Worm (Caenorhabditis elegans) whole organism, L2 larva: Measurements from ENCODE around the gene T28H11.7.
"Not testable (repeated sequence)": the region's sequence is repeated elsewhere in the genome, so short reads cannot be mapped to it uniquely, and the experiment has no call there.

Experiments used
- Y55F3AM.14 ChIP-seq: fragments of 200-800 bp; sonication (Bioruptor generic); optimal IDR thresholded peaks from 2 replicates; lab custom pipeline; 2018; ENCODE audit warnings: mild to moderate bottlenecking, missing genetic modification characterization, missing compliant biosample characterization
- alr-1 ChIP-seq: fragments of 150-350 bp; optimal IDR thresholded peaks from 2 replicates; lab custom pipeline; 2014; ENCODE audit warnings: missing biosample characterization, missing genetic modification characterization
- aly-2 ChIP-seq: fragments of 150-350 bp; optimal IDR thresholded peaks from 2 replicates; lab custom pipeline; 2014; ENCODE audit warnings: missing biosample characterization, missing genetic modification characterization
- dmd-4 ChIP-seq: sonication (generic microtip); optimal IDR thresholded peaks from 2 replicates; lab custom pipeline; 2017; ENCODE audit warnings: missing biosample characterization, missing genetic modification characterization
- fos-1 ChIP-seq: fragments of 150-350 bp; optimal IDR thresholded peaks from 2 replicates; lab custom pipeline; 2014; ENCODE audit warnings: missing biosample characterization, missing genetic modification characterization
- gmeb-1 ChIP-seq: fragments of 150-350 bp; optimal IDR thresholded peaks from 2 replicates; lab custom pipeline; 2014; ENCODE audit warnings: missing biosample characterization, missing genetic modification characterization
- lin-11 ChIP-seq: fragments of 150-350 bp; sonication (generic microtip); optimal IDR thresholded peaks from 2 replicates; lab custom pipeline; 2014; ENCODE audit warnings: missing biosample characterization, missing genetic modification characterization, inconsistent platforms, mixed read lengths
- mdl-1 ChIP-seq, 2 experiments: fragments of 150-350 bp in 1 of 2; sonication (generic microtip) in 1 of 2; optimal IDR thresholded peaks; 2 replicates each; lab custom pipeline; 2017; ENCODE audit warnings: missing biosample characterization in 2 of 2, missing genetic modification characterization in 2 of 2
- nhr-25 ChIP-seq: fragments of 150-350 bp; sonication (generic microtip); optimal IDR thresholded peaks from 3 replicates; lab custom pipeline; 2014; ENCODE audit warnings: missing biosample characterization, missing genetic modification characterization
- snpc-4 ChIP-seq: fragments of 150-350 bp; optimal IDR thresholded peaks from 2 replicates; lab custom pipeline; 2014; ENCODE audit warnings: missing biosample characterization, missing genetic modification characterization
- unc-62 ChIP-seq: fragments of 150-350 bp; optimal IDR thresholded peaks from 2 replicates; lab custom pipeline; 2014; ENCODE audit warnings: missing biosample characterization, missing genetic modification reagents, missing genetic modification characterization
- ztf-11 ChIP-seq: sonication (generic microtip); optimal IDR thresholded peaks from 2 replicates; lab custom pipeline; 2017; ENCODE audit warnings: missing biosample characterization, missing genetic modification characterization

ce11 chrIV:5062278-5062677 is 45.3 kb upstream of the T28H11.7 start, which contains the start of gene msp-57:
- not testable (repeated sequence) for TF ChIP-seq aly-2; lin-11; Y55F3AM.14 (GFP tag; lab: Kevin White, UChicago); unc-62; mdl-1 (tag; optimal IDR thresholded peaks at IDR 0.05; lab: Kevin White, UChicago); fos-1 (tag; lab: Kevin White, UChicago); gmeb-1 (tag; lab: Kevin White, UChicago); nhr-25 (tag; lab: Kevin White, UChicago); dmd-4 (tag; lab: Kevin White, UChicago); ztf-11 (tag; lab: Kevin White, UChicago); alr-1 (tag; lab: Kevin White, UChicago); snpc-4 (tag; lab: Kevin White, UChicago)
